Comparison of ENCODE assay signal across 4 worm cellular contexts in the genomic region with DNA sequence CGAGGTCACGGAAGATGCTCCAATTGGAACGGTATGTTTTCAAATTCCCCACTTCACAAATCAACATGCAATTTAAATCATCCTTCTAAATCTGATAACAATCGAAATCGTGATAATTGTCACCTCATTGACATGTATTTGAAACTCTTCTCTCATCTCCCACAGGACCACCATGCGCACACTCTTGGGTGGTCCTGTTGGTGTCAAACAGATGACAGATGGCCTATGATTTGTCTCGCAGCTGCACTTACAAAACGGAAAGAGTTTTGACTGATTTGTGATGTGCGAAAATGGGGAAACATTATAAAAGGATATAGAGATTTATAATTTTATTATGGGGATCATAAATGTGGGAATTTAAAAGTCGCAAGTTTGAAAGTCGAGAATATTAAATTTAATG.
TF ChIP-seq lines count a peak whose summit lies in the region.

No protein-coding gene starts in this region.

TF ChIP-seq in whole organism, L1 larva, 84 proteins besides CTCF, POLR2A, EP300 and RAD21:
- TF ChIP-seq ceh-88 (GFP tag; IDR thresholded peaks at IDR 0.05; lab: Robert Waterston, UW) = no peak
- TF ChIP-seq lin-14 (GFP tag; optimal IDR thresholded peaks at IDR 0.05; lab: Kevin White, UChicago) = peak; percentile 27
- TF ChIP-seq ceh-8 (GFP tag; optimal IDR thresholded peaks at IDR 0.05; lab: Kevin White, UChicago) = no peak
- no peak for TF ChIP-seq sptf-1 (tag; optimal IDR thresholded peaks at IDR 0.05; lab: Kevin White, UChicago)
- TF ChIP-seq vab-15 (tag; optimal IDR thresholded peaks at IDR 0.05; lab: Kevin White, UChicago) = no peak
- no peak for TF ChIP-seq ces-1 (GFP tag; optimal IDR thresholded peaks at IDR 0.05; lab: Kevin White, UChicago)

TF ChIP-seq in whole organism, L2 larva, 48 proteins besides CTCF, POLR2A, EP300 and RAD21:
- TF ChIP-seq skn-1 (tag; optimal IDR thresholded peaks at IDR 0.05; lab: Kevin White, UChicago) (no peak), Y55F3AM.14 (GFP tag; optimal IDR thresholded peaks at IDR 0.05; lab: Kevin White, UChicago) (no peak), elt-3 (tag; optimal IDR thresholded peaks at IDR 0.05; lab: Kevin White, UChicago) (no peak), nhr-12 (tag; optimal IDR thresholded peaks at IDR 0.05; lab: Kevin White, UChicago) (no peak), mab-5 (tag; optimal IDR thresholded peaks at IDR 0.05; lab: Kevin White, UChicago) (peak; percentile 0)

TF ChIP-seq in whole organism, late embryonic, 69 proteins besides CTCF, POLR2A, EP300 and RAD21:
- TF ChIP-seq fkh-6 (tag; optimal IDR thresholded peaks at IDR 0.05; lab: Kevin White, UChicago) (no peak), F13H6.1 (tag; optimal IDR thresholded peaks at IDR 0.05; lab: Kevin White, UChicago) (no peak), unc-55 (GFP tag; optimal IDR thresholded peaks at IDR 0.05; lab: Kevin White, UChicago) (peak; percentile 76), ceh-30 (tag; optimal IDR thresholded peaks at IDR 0.05; lab: Kevin White, UChicago) (no peak), unc-42 (tag; optimal IDR thresholded peaks at IDR 0.05; lab: Kevin White, UChicago) (no peak)
TF ChIP-seq in whole organism, late embryonic: peak in this region for 1.

TF ChIP-seq in whole organism, mixed stage, embryonic, 35 proteins besides CTCF, POLR2A, EP300 and RAD21:
- no peak for TF ChIP-seq bed-3 (GFP tag; optimal IDR thresholded peaks at IDR 0.05; lab: Kevin White, UChicago)
- TF ChIP-seq snpc-4 (tag; optimal IDR thresholded peaks at IDR 0.05; lab: Kevin White, UChicago) = no peak
- no peak for TF ChIP-seq pha-4 (tag; optimal IDR thresholded peaks at IDR 0.05; lab: Kevin White, UChicago)
- no peak for TF ChIP-seq tbx-8 (GFP tag; optimal IDR thresholded peaks at IDR 0.05; lab: Kevin White, UChicago)
- TF ChIP-seq lin-13 (tag; optimal IDR thresholded peaks at IDR 0.05; lab: Kevin White, UChicago) = no peak
- no peak for TF ChIP-seq ceh-83 (GFP tag; optimal IDR thresholded peaks at IDR 0.05; lab: Kevin White, UChicago)
- no peak for TF ChIP-seq nhr-2 (tag; optimal IDR thresholded peaks at IDR 0.05; lab: Kevin White, UChicago)
- TF ChIP-seq cnd-1 (tag; optimal IDR thresholded peaks at IDR 0.05; lab: Kevin White, UChicago) = peak; percentile 86
- TF ChIP-seq sptf-1 (tag; optimal IDR thresholded peaks at IDR 0.05; lab: Kevin White, UChicago) = no peak
- peak; percentile 59 for TF ChIP-seq ces-1 (GFP tag; optimal IDR thresholded peaks at IDR 0.05; lab: Kevin White, UChicago)
- TF ChIP-seq unc-62 (GFP tag; optimal IDR thresholded peaks at IDR 0.05; lab: Kevin White, UChicago) = peak; percentile 61
- no peak for TF ChIP-seq elt-3 (tag; optimal IDR thresholded peaks at IDR 0.05; lab: Kevin White, UChicago)
- no peak for TF ChIP-seq zip-8 (tag; optimal IDR thresholded peaks at IDR 0.05; lab: Kevin White, UChicago)
- no peak for TF ChIP-seq blmp-1 (tag; optimal IDR thresholded peaks at IDR 0.05; lab: Kevin White, UChicago)
- TF ChIP-seq sem-2 (GFP tag; optimal IDR thresholded peaks at IDR 0.05; lab: Kevin White, UChicago) = no peak
- TF ChIP-seq hlh-1 (tag; optimal IDR thresholded peaks at IDR 0.05; lab: Kevin White, UChicago) = peak; percentile 27
